Fruit fly (Drosophila melanogaster) whole organism, wandering third instar larva: Measurements from ENCODE around the gene prd1.

Source experiments
- Dfd ChIP-seq: fragments of >200 bp; optimal IDR thresholded peaks from 2 replicates; lab custom pipeline; 2017; ENCODE audit warnings: missing biosample characterization, missing genetic modification characterization
- h ChIP-seq: fragments of 200-800 bp; sonication (Bioruptor generic); optimal IDR thresholded peaks from 3 replicates; lab custom pipeline; 2016; ENCODE audit warnings: missing biosample characterization, mild to moderate bottlenecking, missing genetic modification characterization
- sage ChIP-seq: fragments of 200-800 bp; sonication (Bioruptor generic); optimal IDR thresholded peaks from 2 replicates; lab custom pipeline; 2016; ENCODE audit warnings: missing biosample characterization, mild to moderate bottlenecking, missing genetic modification characterization

DNA sequence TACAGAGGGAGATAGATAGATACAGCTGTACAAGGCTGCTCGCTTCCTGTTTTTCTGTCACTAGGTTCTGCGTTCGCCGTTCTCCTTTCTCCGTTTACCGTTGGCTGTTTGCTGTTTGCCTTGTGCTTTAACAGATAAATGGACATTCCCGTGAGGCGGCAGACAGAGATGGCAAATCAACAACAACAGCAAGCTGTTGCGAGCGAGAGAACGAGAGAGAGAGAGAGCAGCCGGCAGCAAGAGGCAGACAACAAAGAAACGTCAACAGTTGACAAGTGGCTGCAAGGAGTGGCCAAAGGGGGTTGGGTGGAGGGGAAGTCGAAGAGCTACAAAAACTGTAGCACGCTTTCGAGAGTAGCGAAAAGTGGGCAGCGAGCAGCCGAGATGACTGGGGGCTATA lies 46.6 kb upstream of the prd1 start:
- TF ChIP-seq h (GFP tag; lab: Kevin White, UChicago) = no peak
- TF ChIP-seq Dfd = no peak
- no peak for TF ChIP-seq sage
